Worm (Caenorhabditis elegans): ENCODE data around the gene pptr-1.

DNA sequence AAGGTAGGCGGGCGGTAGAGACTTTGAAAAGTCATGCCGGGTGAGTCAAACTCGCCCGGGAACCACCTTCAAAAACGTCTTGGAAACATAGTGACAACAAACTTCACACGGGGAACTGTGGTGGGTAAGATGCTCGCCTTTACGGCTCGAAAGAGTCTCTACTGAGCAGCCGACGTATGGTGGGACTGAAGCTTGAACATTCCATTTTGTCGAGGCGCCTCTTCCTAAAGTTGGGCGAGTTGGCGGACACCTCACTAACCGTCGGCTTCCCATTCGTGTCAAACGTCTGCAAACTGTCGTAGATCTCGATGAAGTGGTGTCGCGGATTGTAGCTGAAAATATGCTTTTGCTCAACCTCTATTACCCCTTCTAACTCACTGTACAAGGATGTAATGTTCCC, 25.6 kb downstream of the pptr-1 start:
- TF ChIP-seq unc-62 (GFP tag; optimal IDR thresholded peaks at IDR 0.05) (no peak), sem-2 (GFP tag; optimal IDR thresholded peaks at IDR 0.05) (no peak), mab-5 (tag; optimal IDR thresholded peaks at IDR 0.05) (no peak), elt-3 (tag; optimal IDR thresholded peaks at IDR 0.05) (no peak), unc-39 (tag; optimal IDR thresholded peaks at IDR 0.05) (no peak), nhr-237 (tag; optimal IDR thresholded peaks at IDR 0.05) (no peak), lin-13 (tag; optimal IDR thresholded peaks at IDR 0.05) (no peak), ceh-39 (tag; optimal IDR thresholded peaks at IDR 0.05) (no peak), blmp-1 (tag; optimal IDR thresholded peaks at IDR 0.05) (no peak), drap-1 (GFP tag; optimal IDR thresholded peaks at IDR 0.05) (no peak)
